Fruit fly (Drosophila melanogaster): ENCODE data around the gene Ccdc85.

Ccdc85 gene

dm6 chr2L:2999113-2999512 lies at the start of gene Ccdc85:
Gene Ccdc85, plus strand, starts transcription at chr2L:2999286.
- TF ChIP-seq CG31388 (GFP tag; optimal IDR thresholded peaks at IDR 0.05) (no peak), ci (GFP tag; IDR thresholded peaks at IDR 0.05) (peak; percentile 76), PHDP (tag; optimal IDR thresholded peaks at IDR 0.05) (peak; percentile 35), hbn (GFP tag; IDR thresholded peaks at IDR 0.05; ENCODE audit: partially characterized antibody) (peak; percentile 95), Hmx (GFP tag; optimal IDR thresholded peaks at IDR 0.05) (no peak), onecut (GFP tag; IDR thresholded peaks at IDR 0.05) (peak; percentile 10; the same call in 1 of the 2 replicates), CG34224 (GFP tag; IDR thresholded peaks at IDR 0.05; ENCODE audit: partially characterized antibody) (peak; percentile 97), vfl (GFP tag; optimal IDR thresholded peaks at IDR 0.05) (peak; percentile 23), vnd (GFP tag; IDR thresholded peaks at IDR 0.05; ENCODE audit: partially characterized antibody) (peak; percentile 94), CG1603 (tag; optimal IDR thresholded peaks at IDR 0.05) (peak; percentile 76), D19A (tag; optimal IDR thresholded peaks at IDR 0.05) (no peak), CHES-1-like (GFP tag; optimal IDR thresholded peaks at IDR 0.05) (peak; percentile 17), Poxn (GFP tag; IDR thresholded peaks at IDR 0.05) (no peak), Camta (GFP tag; optimal IDR thresholded peaks at IDR 0.05) (no peak), CG4328 (GFP tag; optimal IDR thresholded peaks at IDR 0.05) (no peak), NC2β (GFP tag; optimal IDR thresholded peaks at IDR 0.05) (peak; percentile 26), HmgZ (tag; optimal IDR thresholded peaks at IDR 0.05) (peak; percentile 58), CG8924 (tag; optimal IDR thresholded peaks at IDR 0.05) (peak; percentile 51), Fer1 (GFP tag; optimal IDR thresholded peaks at IDR 0.05) (peak; percentile 28), Ptx1 (GFP tag; IDR thresholded peaks at IDR 0.05) (no peak), BtbVII (GFP tag; optimal IDR thresholded peaks at IDR 0.05) (peak; percentile 15), CG6175 (GFP tag; IDR thresholded peaks at IDR 0.05) (no peak), Ets65A (GFP tag) (no peak), gem (tag; optimal IDR thresholded peaks at IDR 0.05) (no peak), tap (tag; optimal IDR thresholded peaks at IDR 0.05) (no peak), luna (GFP tag; optimal IDR thresholded peaks at IDR 0.05) (no peak), CG34422 (GFP tag; IDR thresholded peaks at IDR 0.05) (peak; percentile 70; the same call in 1 of the 3 replicates), CG12391 (tag; optimal IDR thresholded peaks at IDR 0.05) (peak; percentile 24), CG12155 (GFP tag; optimal IDR thresholded peaks at IDR 0.05) (no peak), Dbx (GFP tag; IDR thresholded peaks at IDR 0.05) (peak; percentile 18; the same call in 1 of the 3 replicates), sd (tag; optimal IDR thresholded peaks at IDR 0.05) (peak; percentile 17), CG13287 (GFP tag; IDR thresholded peaks at IDR 0.05; ENCODE audit: partially characterized antibody) (peak; percentile 96), Usf (GFP tag; optimal IDR thresholded peaks at IDR 0.05) (no peak), sna (GFP tag; IDR thresholded peaks at IDR 0.05; ENCODE audit: partially characterized antibody) (peak; percentile 96), CG7987 (GFP tag; optimal IDR thresholded peaks at IDR 0.05) (no peak), CG6683 (GFP tag; optimal IDR thresholded peaks at IDR 0.05) (no peak), knrl (GFP tag; IDR thresholded peaks at IDR 0.05; ENCODE audit: partially characterized antibody) (peak; percentile 89), CG10565 (GFP tag; optimal IDR thresholded peaks at IDR 0.05) (no peak), CG8765 (GFP tag; IDR thresholded peaks at IDR 0.05) (no peak), run (tag; optimal IDR thresholded peaks at IDR 0.05) (no peak), CG17802 (tag; optimal IDR thresholded peaks at IDR 0.05) (peak; percentile 6), otp (GFP tag; IDR thresholded peaks at IDR 0.05) (no peak), lov (optimal IDR thresholded peaks at IDR 0.05) (no peak), lov (GFP tag; IDR thresholded peaks at IDR 0.05) (0 out of 3 replicates have a peak, but pooled peaks have one; percentile 26), CG9727 (GFP tag; optimal IDR thresholded peaks at IDR 0.05) (no peak), stc (GFP tag; IDR thresholded peaks at IDR 0.05) (no peak; the same call in 1 of the 2 replicates), tna (GFP tag; IDR thresholded peaks at IDR 0.05; ENCODE audit: partially characterized antibody) (peak; percentile 100), Asciz (GFP tag; optimal IDR thresholded peaks at IDR 0.05) (no peak), cato (GFP tag; optimal IDR thresholded peaks at IDR 0.05; ENCODE audit: borderline replicate concordance) (no peak), tll (GFP tag; optimal IDR thresholded peaks at IDR 0.05) (no peak)

Data from whole organism, embryonic.